Worm (Caenorhabditis elegans): ENCODE results near the gene ZK721.4.

The ZK721.4 gene

ce11 chrX:8824437-8824836 lies 45.8 kb downstream of the ZK721.4 start, which contains the start of gene ifd-1:
Gene ifd-1 (minus strand): TSS chrX:8824448.
- TF ChIP-seq efl-1 (GFP tag; optimal IDR thresholded peaks at IDR 0.05) = no peak
- TF ChIP-seq ets-4 (GFP tag; optimal IDR thresholded peaks at IDR 0.05) = peak; percentile 55
- TF ChIP-seq nhr-80 (tag; optimal IDR thresholded peaks at IDR 0.05) = peak; percentile 79
- no peak for TF ChIP-seq rec-8 (tag; optimal IDR thresholded peaks at IDR 0.05)

- peak; percentile 55 for TF ChIP-seq B0261.1 (tag; optimal IDR thresholded peaks at IDR 0.05)
- TF ChIP-seq tbp1 (GFP tag; optimal IDR thresholded peaks at IDR 0.05) = peak; percentile 83
- peak; percentile 38 for TF ChIP-seq rpc-1 (optimal IDR thresholded peaks at IDR 0.05)
- TF ChIP-seq rpc-1 (tag; optimal IDR thresholded peaks at IDR 0.05) = peak; percentile 69
Observed at ce11 chrX:8826013-8826412, 47.4 kb downstream of the ZK721.4 start.

ce11 chrX:8828365-8828764 lies 49.7 kb downstream of the ZK721.4 start, which contains the start of gene rcs-1:
Gene rcs-1 (minus strand): TSS chrX:8828540.
- TF ChIP-seq hrde-1 (tag; optimal IDR thresholded peaks at IDR 0.05; ENCODE audit: borderline replicate concordance) = no peak
- no peak for TF ChIP-seq rcor-1 (GFP tag; IDR thresholded peaks at IDR 0.05)
- TF ChIP-seq K12H6.12 (tag; optimal IDR thresholded peaks at IDR 0.05) = no peak
- peak; percentile 0 for TF ChIP-seq nhr-80 (tag; optimal IDR thresholded peaks at IDR 0.05)
- TF ChIP-seq T26A5.8 (tag; optimal IDR thresholded peaks at IDR 0.05) = no peak
- TF ChIP-seq B0336.3 (GFP tag; IDR thresholded peaks at IDR 0.05) = no peak
- TF ChIP-seq hlh-26 (GFP tag; conservative IDR thresholded peaks at IDR 0.05) = no peak

ce11 chrX:8831162-8831561 lies 52.5 kb downstream of the ZK721.4 start, which contains the start of gene C28G1.6:
Gene C28G1.6 (minus strand): TSS chrX:8831262.
- TF ChIP-seq nhr-80 (tag; optimal IDR thresholded peaks at IDR 0.05) (peak; percentile 33), C17E4.6 (GFP tag; IDR thresholded peaks at IDR 0.05) (no peak)

Measured in whole organism, young adult.